Fruit fly (Drosophila melanogaster) whole organism, pupa: ENCODE results near the gene Dscam3.

Source experiments
- CG10348 ChIP-seq: fragments of 200-800 bp; sonication (Bioruptor generic); IDR thresholded peaks from 2 replicates; pipeline ENCODE4 v1.3.6; 2022; ENCODE audit warnings: missing biosample characterization, missing genetic modification characterization
- D1 ChIP-seq: fragments of 200-800 bp; sonication (Bioruptor generic); optimal IDR thresholded peaks from 2 replicates; lab custom pipeline; 2018; ENCODE audit warnings: missing biosample characterization, mild to moderate bottlenecking, missing genetic modification characterization, moderate library complexity
- Pif1B ChIP-seq: fragments of 200-800 bp; sonication (Bioruptor generic); optimal IDR thresholded peaks from 3 replicates; lab custom pipeline; 2016; ENCODE audit warnings: missing biosample characterization, missing genetic modification characterization

- TF ChIP-seq CG10348 = no peak
- no peak for TF ChIP-seq D1 (tag; lab: Kevin White, UChicago)
- TF ChIP-seq Pif1B = no peak
These were observed 75.0 kb downstream of the Dscam3 start for dm6 chr3R:17430481-17430880.
